Worm (Caenorhabditis elegans): ENCODE results near the gene F14F8.8.

F14F8.8 gene

ce11 chrV:16629600-16629999, 42.5 kb downstream of the F14F8.8 start, which contains the start of gene srd-21:
TSS of gene srd-21 (plus strand) at chrV:16629900.
- TF ChIP-seq php-3 (GFP tag; IDR thresholded peaks at IDR 0.05), result no peak
- peak; percentile 58 for TF ChIP-seq aha-1 (tag)
- TF ChIP-seq unc-62 (GFP tag; optimal IDR thresholded peaks at IDR 0.05 in 1 of 2), result peak in 1 of 2 experiments; percentile 27
- no peak for TF ChIP-seq unc-62 (tag; optimal IDR thresholded peaks at IDR 0.05)

- no peak for TF ChIP-seq ztf-11 (tag; optimal IDR thresholded peaks at IDR 0.05)
- no peak for TF ChIP-seq ceh-44 (GFP tag; IDR thresholded peaks at IDR 0.05)
- no peak for TF ChIP-seq ctbp-1 (GFP tag; IDR thresholded peaks at IDR 0.05)
- no peak for TF ChIP-seq spr-1 (tag; optimal IDR thresholded peaks at IDR 0.05)
- no peak for TF ChIP-seq mxl-2 (GFP tag; conservative IDR thresholded peaks at IDR 0.05)
- no peak for TF ChIP-seq madf-9 (GFP tag; conservative IDR thresholded peaks at IDR 0.05)
- TF ChIP-seq nhr-28 (tag; optimal IDR thresholded peaks at IDR 0.05), result no peak
- no peak for TF ChIP-seq Y75B8A.6 (GFP tag; IDR thresholded peaks at IDR 0.05)
- TF ChIP-seq nhr-77 (tag; optimal IDR thresholded peaks at IDR 0.05), result no peak
- no peak for TF ChIP-seq D1046.2 (GFP tag; IDR thresholded peaks at IDR 0.05)
- TF ChIP-seq unc-39 (tag; optimal IDR thresholded peaks at IDR 0.05), result no peak
- no peak for TF ChIP-seq zip-2 (tag; optimal IDR thresholded peaks at IDR 0.05)
- TF ChIP-seq zfp-3 (GFP tag; conservative IDR thresholded peaks at IDR 0.05), result no peak
- TF ChIP-seq nhr-41 (GFP tag; IDR thresholded peaks at IDR 0.05), result no peak
- no peak for TF ChIP-seq dve-1 (tag; optimal IDR thresholded peaks at IDR 0.05; ENCODE audit: insufficient read depth)
- TF ChIP-seq Y48G9A.11 (GFP tag; IDR thresholded peaks at IDR 0.05), result no peak
- no peak for TF ChIP-seq hlh-11 (tag; optimal IDR thresholded peaks at IDR 0.05)
- no peak for TF ChIP-seq cey-2 (tag; optimal IDR thresholded peaks at IDR 0.05; ENCODE audit: borderline replicate concordance, insufficient read depth)
Observed at ce11 chrV:16628991-16629390, 43.1 kb downstream of the F14F8.8 start, which contains the start of gene W06G6.2. TSS of gene W06G6.2 (plus strand) at chrV:16629291.

ce11 chrV:16627962-16628361, 44.1 kb downstream of the F14F8.8 start, which contains the start of gene oac-53:
TSS of gene oac-53 (minus strand) at chrV:16627970.
- TF ChIP-seq php-3 (GFP tag; IDR thresholded peaks at IDR 0.05) (peak; percentile 59; the same call in 1 of the 2 replicates), zip-11 (GFP tag; IDR thresholded peaks at IDR 0.05) (no peak), nhr-28 (tag; optimal IDR thresholded peaks at IDR 0.05) (peak; percentile 7), pqm-1 (tag; optimal IDR thresholded peaks at IDR 0.05) (peak; percentile 62), hlh-11 (tag; optimal IDR thresholded peaks at IDR 0.05) (peak; percentile 4), daf-8 (GFP tag; IDR thresholded peaks at IDR 0.05) (no peak)

ce11 chrV:16622754-16623261, 49.3 kb downstream of the F14F8.8 start, which contains the start of gene Y70C5A.2:
TSS of gene Y70C5A.2 (minus strand) at chrV:16623211.
- peak in 1 of 2 experiments; percentile 20 for TF ChIP-seq unc-62 (GFP tag; optimal IDR thresholded peaks at IDR 0.05 in 1 of 2)
- no peak for TF ChIP-seq unc-62 (tag; optimal IDR thresholded peaks at IDR 0.05)
- TF ChIP-seq ceh-82 (tag; optimal IDR thresholded peaks at IDR 0.05), result no peak
- TF ChIP-seq snpc-1.2 (GFP tag; IDR thresholded peaks at IDR 0.05), result 0 out of 2 replicates have a peak, but pooled peaks have one; percentile 9

- TF ChIP-seq D1046.2 (GFP tag; IDR thresholded peaks at IDR 0.05) (0 out of 2 replicates have a peak, but pooled peaks have one; percentile 53), dmd-6 (GFP tag; IDR thresholded peaks at IDR 0.05) (peak; percentile 38), skn-1 (tag; optimal IDR thresholded peaks at IDR 0.05) (no peak), T26A8.4 (GFP tag; IDR thresholded peaks at IDR 0.05) (peak; percentile 27; the same call in 1 of the 2 replicates), lin-38 (GFP tag; IDR thresholded peaks at IDR 0.05) (no peak), spr-3 (GFP tag; optimal IDR thresholded peaks at IDR 0.05) (peak; percentile 33), nhr-77 (tag; optimal IDR thresholded peaks at IDR 0.05) (no peak), lim-7 (GFP tag; IDR thresholded peaks at IDR 0.05) (peak; percentile 77), nhr-102 (tag; optimal IDR thresholded peaks at IDR 0.05) (no peak), arid-1 (GFP tag; conservative IDR thresholded peaks at IDR 0.05) (peak; percentile 49; the same call in 1 of the 2 replicates), mdt-29 (GFP tag; IDR thresholded peaks at IDR 0.05) (0 out of 2 replicates have a peak, but pooled peaks have one; percentile 26), lin-1 (GFP tag; IDR thresholded peaks at IDR 0.05) (no peak), duxl-1 (tag; optimal IDR thresholded peaks at IDR 0.05; ENCODE audit: poor library complexity) (no peak), hif-1 (tag; optimal IDR thresholded peaks at IDR 0.05) (no peak), nhr-111 (GFP tag; optimal IDR thresholded peaks at IDR 0.05) (peak; percentile 1), vab-7 (GFP tag; IDR thresholded peaks at IDR 0.05) (peak; percentile 54; the same call in 1 of the 2 replicates)
Observed at ce11 chrV:16621894-16622293, 50.2 kb downstream of the F14F8.8 start.

All from whole organism, L4 larva.